Fruit fly (Drosophila melanogaster): ENCODE data around the gene Cubn.

Cubn gene

DNA sequence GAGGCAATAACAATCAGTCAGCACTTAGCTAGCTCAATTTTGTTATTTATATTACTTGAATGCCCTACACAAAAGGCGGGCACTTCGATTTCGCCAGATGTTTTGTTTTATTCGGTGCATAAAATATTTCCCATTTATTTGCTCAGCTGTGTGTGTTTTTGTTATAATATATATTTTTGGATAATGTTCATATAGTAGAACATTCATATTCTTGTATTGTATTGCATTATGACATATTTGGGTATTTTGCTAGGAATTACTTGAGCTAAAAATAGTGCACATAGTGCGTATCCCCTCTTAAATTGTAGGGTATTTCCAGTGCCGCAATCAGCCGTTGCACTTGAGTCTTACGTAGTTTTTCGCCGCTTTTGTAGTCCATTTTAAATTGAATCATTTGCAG is 18.8 kb upstream of the Cubn start (continued):
- TF ChIP-seq Blimp-1 (GFP tag; optimal IDR thresholded peaks at IDR 0.05) (no peak), Lpt (GFP tag; optimal IDR thresholded peaks at IDR 0.05) (no peak), lz (GFP tag; optimal IDR thresholded peaks at IDR 0.05) (peak; percentile 53), CG6163 (GFP tag; IDR thresholded peaks at IDR 0.05) (peak; percentile 63; the same call in 2 of the 3 replicates), CG31627 (GFP tag; optimal IDR thresholded peaks at IDR 0.05) (peak; percentile 51), CG6792 (GFP tag; optimal IDR thresholded peaks at IDR 0.05) (peak; percentile 30), dsx (GFP tag; optimal IDR thresholded peaks at IDR 0.05; ENCODE audit: poor library complexity, severe bottlenecking) (no peak), eg (GFP tag; IDR thresholded peaks at IDR 0.05) (peak; percentile 54; the same call in 1 of the 3 replicates), CG10631 (GFP tag; optimal IDR thresholded peaks at IDR 0.05) (peak; percentile 7), Eip78C (GFP tag) (peak; percentile 90), Hr38 (GFP tag; optimal IDR thresholded peaks at IDR 0.05) (no peak), CG11762 (GFP tag; optimal IDR thresholded peaks at IDR 0.05; ENCODE audit: insufficient read depth) (peak; percentile 13), svp (GFP tag) (peak; percentile 80), CG6276 (GFP tag; optimal IDR thresholded peaks at IDR 0.05) (peak; percentile 36), CG11294 (GFP tag; IDR thresholded peaks at IDR 0.05) (peak; percentile 42; the same call in 1 of the 2 replicates), Smox (GFP tag; optimal IDR thresholded peaks at IDR 0.05) (peak; percentile 49), Eip75B (GFP tag; optimal IDR thresholded peaks at IDR 0.05) (peak; percentile 33), CG34406 (GFP tag; optimal IDR thresholded peaks at IDR 0.05) (peak; percentile 40), CG1621 (tag; optimal IDR thresholded peaks at IDR 0.05) (no peak), CG8319 (GFP tag; optimal IDR thresholded peaks at IDR 0.05) (peak; percentile 17), fd85E (GFP tag; optimal IDR thresholded peaks at IDR 0.05) (no peak), CG6808 (GFP tag; optimal IDR thresholded peaks at IDR 0.05) (no peak), esn (GFP tag; optimal IDR thresholded peaks at IDR 0.05) (peak; percentile 72), cyc (GFP tag; optimal IDR thresholded peaks at IDR 0.05) (peak; percentile 35)

DNA sequence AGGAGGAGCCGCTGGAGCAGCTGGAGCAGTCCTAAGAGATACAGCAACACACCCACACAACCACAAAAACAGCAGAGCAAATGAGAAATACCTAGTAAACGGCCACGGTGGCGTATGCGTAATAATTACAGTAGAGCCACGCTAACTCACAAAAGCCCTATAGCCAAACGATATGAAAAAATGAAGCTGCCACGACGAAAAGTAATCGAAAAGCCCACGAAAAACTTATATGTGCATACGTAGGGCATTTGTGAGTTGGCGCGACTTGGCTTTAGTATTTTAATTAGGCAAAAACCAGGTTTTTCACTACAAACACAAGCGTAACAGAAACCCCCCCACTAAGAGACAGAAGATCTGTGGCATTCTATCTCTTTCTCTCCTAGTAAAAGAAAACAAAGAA is 16.8 kb upstream of the Cubn start:
- TF ChIP-seq CG31627 (GFP tag; optimal IDR thresholded peaks at IDR 0.05) (no peak), fkh (GFP tag; optimal IDR thresholded peaks at IDR 0.05) (no peak), spab (GFP tag; optimal IDR thresholded peaks at IDR 0.05) (no peak), CG10669 (GFP tag; optimal IDR thresholded peaks at IDR 0.05) (no peak), Smox (GFP tag; optimal IDR thresholded peaks at IDR 0.05) (no peak), dac (GFP tag; optimal IDR thresholded peaks at IDR 0.05) (no peak), Ets21C (GFP tag; optimal IDR thresholded peaks at IDR 0.05) (no peak), Hr39 (GFP tag; optimal IDR thresholded peaks at IDR 0.05) (no peak), CG4318 (GFP tag; optimal IDR thresholded peaks at IDR 0.05) (no peak), CG1621 (tag; optimal IDR thresholded peaks at IDR 0.05) (no peak), CG11902 (GFP tag; optimal IDR thresholded peaks at IDR 0.05) (no peak), Eip78C (GFP tag) (no peak), Hr38 (GFP tag; optimal IDR thresholded peaks at IDR 0.05) (no peak), Met (GFP tag; optimal IDR thresholded peaks at IDR 0.05) (no peak), lz (GFP tag; optimal IDR thresholded peaks at IDR 0.05) (no peak), Sox102F (GFP tag; optimal IDR thresholded peaks at IDR 0.05) (no peak)

DNA sequence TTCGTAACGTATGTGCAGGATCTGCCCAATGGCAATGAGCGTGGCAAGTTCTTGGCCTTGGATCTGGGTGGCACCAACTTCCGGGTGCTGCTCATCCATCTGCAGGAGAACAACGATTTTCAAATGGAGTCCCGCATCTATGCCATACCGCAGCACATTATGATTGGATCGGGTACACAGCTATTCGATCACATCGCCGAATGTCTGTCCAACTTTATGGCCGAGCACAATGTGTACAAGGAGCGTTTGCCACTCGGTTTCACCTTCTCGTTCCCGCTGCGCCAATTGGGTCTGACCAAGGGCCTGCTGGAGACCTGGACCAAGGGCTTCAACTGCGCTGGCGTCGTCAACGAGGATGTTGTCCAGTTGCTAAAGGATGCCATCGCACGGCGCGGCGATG is 15.5 kb upstream of the Cubn start:
- TF ChIP-seq fkh (GFP tag; optimal IDR thresholded peaks at IDR 0.05) (no peak), Blimp-1 (GFP tag; optimal IDR thresholded peaks at IDR 0.05) (no peak), CG6808 (GFP tag; optimal IDR thresholded peaks at IDR 0.05) (no peak), Met (GFP tag; optimal IDR thresholded peaks at IDR 0.05) (no peak), Sox102F (GFP tag; optimal IDR thresholded peaks at IDR 0.05) (no peak), lz (GFP tag; optimal IDR thresholded peaks at IDR 0.05) (no peak), pdm3 (GFP tag; optimal IDR thresholded peaks at IDR 0.05) (no peak), Sox14 (GFP tag; optimal IDR thresholded peaks at IDR 0.05) (no peak), Eip75B (GFP tag; optimal IDR thresholded peaks at IDR 0.05) (no peak), CG10669 (GFP tag; optimal IDR thresholded peaks at IDR 0.05) (no peak), Hr38 (GFP tag; optimal IDR thresholded peaks at IDR 0.05) (no peak), CG1621 (tag; optimal IDR thresholded peaks at IDR 0.05) (no peak), salr (GFP tag; optimal IDR thresholded peaks at IDR 0.05) (no peak), spab (GFP tag; optimal IDR thresholded peaks at IDR 0.05) (no peak), Sox15 (GFP tag; optimal IDR thresholded peaks at IDR 0.05) (no peak), vri (GFP tag; optimal IDR thresholded peaks at IDR 0.05) (no peak), Gug (GFP tag; IDR thresholded peaks at IDR 0.05) (no peak), Hr4 (GFP tag; optimal IDR thresholded peaks at IDR 0.05) (no peak), CG6854 (GFP tag; optimal IDR thresholded peaks at IDR 0.05) (no peak)
